Fruit fly (Drosophila melanogaster) whole organism, embryonic: ENCODE data around the gene AMPdeam.

Experiments
- Antp ChIP-seq: fragments of 200-800 bp; sonication (Bioruptor generic); optimal IDR thresholded peaks from 3 replicates; lab custom pipeline; 2016; ENCODE audit warnings: missing biosample characterization, missing genetic modification characterization
- Atf3 ChIP-seq: fragments of 200-800 bp; sonication (Bioruptor generic); optimal IDR thresholded peaks from 3 replicates; lab custom pipeline; 2016; ENCODE audit warnings: missing biosample characterization, missing genetic modification characterization
- Bteb2 ChIP-seq: fragments of 200-800 bp; sonication (Bioruptor generic); optimal IDR thresholded peaks from 2 replicates; lab custom pipeline; 2016; ENCODE audit warnings: missing biosample characterization, missing genetic modification characterization
- CG10274 ChIP-seq: fragments of 200-800 bp; sonication (Bioruptor generic); optimal IDR thresholded peaks from 3 replicates; lab custom pipeline; 2017; ENCODE audit warnings: missing biosample characterization, mild to moderate bottlenecking, missing genetic modification characterization
- CG10366 ChIP-seq: fragments of 200-800 bp; sonication (Bioruptor generic); IDR thresholded peaks from 2 replicates; pipeline ENCODE4 v1.3.6; 2022; ENCODE audit warnings: missing biosample characterization, missing genetic modification characterization
- CG12236 ChIP-seq: fragments of 200-800 bp; sonication (Bioruptor generic); optimal IDR thresholded peaks from 2 replicates; lab custom pipeline; 2016; ENCODE audit warnings: missing biosample characterization, missing genetic modification characterization
- CG12769 ChIP-seq: fragments of 200-800 bp; sonication (Bioruptor generic); optimal IDR thresholded peaks from 2 replicates; lab custom pipeline; 2019; ENCODE audit warnings: missing biosample characterization, mild to moderate bottlenecking, missing genetic modification characterization, moderate library complexity
- CG14710 ChIP-seq: fragments of 200-800 bp; sonication (Bioruptor generic); optimal IDR thresholded peaks from 3 replicates; lab custom pipeline; 2019; ENCODE audit warnings: missing biosample characterization, mild to moderate bottlenecking, missing genetic modification characterization, moderate library complexity
- CG15073 ChIP-seq: fragments of 200-800 bp; sonication (Bioruptor generic); optimal IDR thresholded peaks from 2 replicates; lab custom pipeline; 2016; ENCODE audit warnings: missing biosample characterization, missing genetic modification characterization
- CG15269 ChIP-seq: fragments of 200-800 bp; sonication (Bioruptor generic); optimal IDR thresholded peaks from 2 replicates; lab custom pipeline; 2018; ENCODE audit warnings: missing biosample characterization, mild to moderate bottlenecking, missing genetic modification characterization, moderate library complexity
- CG17328 ChIP-seq: fragments of 200-800 bp; sonication (Bioruptor generic); IDR thresholded peaks from 2 replicates; pipeline ENCODE4 v1.3.6; 2022; ENCODE audit warnings: missing biosample characterization, missing genetic modification characterization
- CG1832 ChIP-seq: fragments of 200-800 bp; sonication (Bioruptor generic); optimal IDR thresholded peaks from 2 replicates; lab custom pipeline; 2017; ENCODE audit warnings: missing biosample characterization, mild to moderate bottlenecking, missing genetic modification characterization, inconsistent platforms
- CG2120 ChIP-seq: fragments of 200-800 bp; sonication (Bioruptor generic); optimal IDR thresholded peaks from 3 replicates; lab custom pipeline; 2016; ENCODE audit warnings: missing biosample characterization, missing genetic modification characterization
- CG3163 ChIP-seq: fragments of 200-800 bp; sonication (Bioruptor generic); optimal IDR thresholded peaks from 3 replicates; lab custom pipeline; 2016; ENCODE audit warnings: missing biosample characterization, missing genetic modification characterization
- CG3995 ChIP-seq: fragments of 200-800 bp; sonication (Bioruptor generic); optimal IDR thresholded peaks from 3 replicates; lab custom pipeline; 2016; ENCODE audit warnings: missing biosample characterization, missing genetic modification characterization
- CG8089 ChIP-seq: fragments of 200-800 bp; sonication (Bioruptor generic); optimal IDR thresholded peaks from 3 replicates; lab custom pipeline; 2016; ENCODE audit warnings: missing biosample characterization, missing genetic modification characterization
- CHES-1-like ChIP-seq: fragments of 200-800 bp; sonication (Bioruptor generic); optimal IDR thresholded peaks from 2 replicates; lab custom pipeline; 2016; ENCODE audit warnings: missing biosample characterization, missing genetic modification characterization
- Fer1 ChIP-seq: fragments of 200-800 bp; sonication (Bioruptor generic); optimal IDR thresholded peaks from 2 replicates; lab custom pipeline; 2017; ENCODE audit warnings: missing biosample characterization, mild to moderate bottlenecking, missing genetic modification characterization
- Fer3 ChIP-seq: fragments of 200-800 bp; sonication (Bioruptor generic); optimal IDR thresholded peaks from 2 replicates; lab custom pipeline; 2018; ENCODE audit warnings: missing biosample characterization, mild to moderate bottlenecking, missing genetic modification characterization, moderate library complexity
- Gsc ChIP-seq: fragments of 200-800 bp; sonication (Bioruptor generic); IDR thresholded peaks from 2 replicates; pipeline ENCODE4 v1.3.6; 2022; ENCODE audit warnings: missing biosample characterization, missing genetic modification characterization
- Hey ChIP-seq: fragments of 200-800 bp; sonication (Bioruptor generic); optimal IDR thresholded peaks from 3 replicates; lab custom pipeline; 2018; ENCODE audit warnings: missing biosample characterization, mild to moderate bottlenecking, missing genetic modification characterization
- Hsf ChIP-seq: fragments of 200-800 bp; sonication (Bioruptor generic); optimal IDR thresholded peaks from 3 replicates; lab custom pipeline; 2016; ENCODE audit warnings: missing biosample characterization, missing genetic modification characterization
- MBD-R2 ChIP-seq: fragments of 200-800 bp; sonication (Bioruptor generic); IDR thresholded peaks from 2 replicates; pipeline ENCODE4 v1.3.6; 2022; ENCODE audit warnings: missing biosample characterization, missing genetic modification characterization
- MTF-1 ChIP-seq: fragments of 200-800 bp; sonication (Bioruptor generic); optimal IDR thresholded peaks from 2 replicates; lab custom pipeline; 2018; ENCODE audit warnings: missing biosample characterization, mild to moderate bottlenecking, missing genetic modification characterization, borderline replicate concordance
- NFAT ChIP-seq: fragments of 200-800 bp; sonication (Bioruptor generic); IDR thresholded peaks from 2 replicates; pipeline ENCODE4 v1.3.6; 2022; ENCODE audit warnings: missing biosample characterization, missing genetic modification characterization
- Pdp1 ChIP-seq, 2 experiments: fragments of 200-800 bp; sonication (Bioruptor generic); optimal IDR thresholded peaks; 3 replicates each; lab custom pipeline; 2016; ENCODE audit warnings: missing biosample characterization in 2 of 2, missing genetic modification characterization in 2 of 2, mild to moderate bottlenecking in 1 of 2, moderate library complexity in 1 of 2
- Rfx ChIP-seq: fragments of 200-800 bp; sonication (Bioruptor generic); IDR thresholded peaks from 2 replicates; pipeline ENCODE4 v1.3.6; 2022; ENCODE audit warnings: missing biosample characterization, missing genetic modification characterization
- Sox102F ChIP-seq: fragments of 200-800 bp; sonication (Bioruptor generic); optimal IDR thresholded peaks from 2 replicates; lab custom pipeline; 2018; ENCODE audit warnings: missing biosample characterization, mild to moderate bottlenecking, missing genetic modification characterization, moderate library complexity
- Tbp ChIP-seq: fragments of >200 bp; optimal IDR thresholded peaks from 2 replicates; lab custom pipeline; 2018; ENCODE audit warnings: missing biosample characterization, missing genetic modification characterization
- Xrp1 ChIP-seq: fragments of 200-800 bp; sonication (Bioruptor generic); IDR thresholded peaks from 2 replicates; pipeline ENCODE4 v1.3.6; 2022; ENCODE audit warnings: missing biosample characterization, missing genetic modification characterization
- bigmax ChIP-seq: fragments of 200-800 bp; sonication (Bioruptor generic); optimal IDR thresholded peaks from 2 replicates; lab custom pipeline; 2018; ENCODE audit warnings: missing biosample characterization, mild to moderate bottlenecking, missing genetic modification characterization
- br ChIP-seq: fragments of >200 bp; optimal IDR thresholded peaks from 2 replicates; lab custom pipeline; 2017
- cad ChIP-seq: fragments of >200 bp; optimal IDR thresholded peaks from 2 replicates; lab custom pipeline; 2017; ENCODE audit warnings: missing biosample characterization, missing genetic modification characterization
- chif ChIP-seq, 2 experiments: fragments of 200-800 bp; sonication (Bioruptor generic); optimal IDR thresholded peaks; 3 replicates each; lab custom pipeline; 2016; ENCODE audit warnings: missing biosample characterization in 2 of 2, missing genetic modification characterization in 2 of 2
- corto ChIP-seq: fragments of 200-800 bp; sonication (Bioruptor generic); optimal IDR thresholded peaks from 2 replicates; lab custom pipeline; 2016; ENCODE audit warnings: missing biosample characterization, mild to moderate bottlenecking, missing genetic modification characterization, moderate library complexity
- crp ChIP-seq, 2 experiments: fragments of 200-800 bp; sonication (Bioruptor generic); optimal IDR thresholded peaks; 2 replicates in 1 of 2; 3 replicates in 1 of 2; lab custom pipeline; 2017; ENCODE audit warnings: missing biosample characterization in 2 of 2, missing genetic modification characterization in 2 of 2, mild to moderate bottlenecking in 1 of 2, moderate library complexity in 1 of 2
- dpn ChIP-seq, 2 experiments: fragments of 200-800 bp; sonication (Bioruptor generic); optimal IDR thresholded peaks; 3 replicates each; lab custom pipeline; 2016; ENCODE audit warnings: missing biosample characterization in 2 of 2, missing genetic modification characterization in 2 of 2
- eve ChIP-seq, 2 experiments: fragments of >200 bp; optimal IDR thresholded peaks; 2 replicates each; lab custom pipeline; 2017; ENCODE audit warnings: missing biosample characterization in 2 of 2, missing genetic modification characterization in 2 of 2
- exex ChIP-seq: fragments of 200-800 bp; sonication (Bioruptor generic); optimal IDR thresholded peaks from 4 replicates; lab custom pipeline; 2018; ENCODE audit warnings: missing biosample characterization, mild to moderate bottlenecking, missing genetic modification characterization, moderate library complexity
- gcm2 ChIP-seq: fragments of 200-800 bp; sonication (Bioruptor generic); optimal IDR thresholded peaks from 2 replicates; lab custom pipeline; 2016; ENCODE audit warnings: missing biosample characterization, missing genetic modification characterization
- hkb ChIP-seq, 2 experiments: fragments of 200-800 bp in 1 of 2; fragments of >200 bp in 1 of 2; sonication (Bioruptor generic) in 1 of 2; IDR thresholded peaks in 1 of 2; optimal IDR thresholded peaks in 1 of 2; 2 replicates each; pipeline versions ENCODE4 v1.3.6 to Lab custom; 2017 to 2022; ENCODE audit warnings: missing biosample characterization in 1 of 2, missing genetic modification characterization in 1 of 2
- kay ChIP-seq: fragments of 200-800 bp; sonication (Bioruptor generic); optimal IDR thresholded peaks from 2 replicates; lab custom pipeline; 2016; ENCODE audit warnings: missing biosample characterization, missing genetic modification characterization
- ken ChIP-seq: fragments of 200-800 bp; sonication (Bioruptor generic); IDR thresholded peaks from 3 replicates; pipeline ENCODE4 v1.3.6; 2022; ENCODE audit warnings: missing biosample characterization, missing genetic modification characterization
- pros ChIP-seq: fragments of 200-800 bp; sonication (Bioruptor generic); optimal IDR thresholded peaks from 3 replicates; lab custom pipeline; 2019; ENCODE audit warnings: missing biosample characterization, mild to moderate bottlenecking, missing genetic modification characterization, moderate library complexity
- pzg ChIP-seq: fragments of 200-800 bp; sonication (Bioruptor generic); optimal IDR thresholded peaks from 3 replicates; lab custom pipeline; 2018; ENCODE audit warnings: missing biosample characterization, mild to moderate bottlenecking, missing genetic modification characterization, moderate library complexity
- stc ChIP-seq: fragments of 200-800 bp; sonication (Bioruptor generic); IDR thresholded peaks from 2 replicates; pipeline ENCODE4 v1.3.6; 2022; ENCODE audit warnings: missing biosample characterization, missing genetic modification characterization
- sug ChIP-seq: fragments of 200-800 bp; optimal IDR thresholded peaks from 2 replicates; lab custom pipeline; 2019; ENCODE audit warnings: missing biosample characterization, mild to moderate bottlenecking, missing genetic modification characterization, moderate library complexity
- toy ChIP-seq: fragments of 200-800 bp; sonication (Bioruptor generic); IDR thresholded peaks from 2 replicates; pipeline ENCODE4 v1.3.6; 2022; ENCODE audit warnings: missing biosample characterization, missing genetic modification characterization
- trh ChIP-seq: fragments of 200-800 bp; sonication (Bioruptor generic); optimal IDR thresholded peaks from 2 replicates; lab custom pipeline; 2016; ENCODE audit warnings: missing biosample characterization, missing genetic modification characterization
- z ChIP-seq: fragments of 200-800 bp; sonication (Bioruptor generic); IDR thresholded peaks from 3 replicates; pipeline ENCODE4 v1.3.6; 2022; ENCODE audit warnings: missing biosample characterization, missing genetic modification characterization
- zf30C ChIP-seq: fragments of 200-800 bp; sonication (Bioruptor generic); optimal IDR thresholded peaks from 3 replicates; lab custom pipeline; 2018; ENCODE audit warnings: missing biosample characterization, mild to moderate bottlenecking, missing genetic modification characterization

AMPdeam gene

dm6 chrX:13890903-13891449 lies 45.3 kb upstream of the AMPdeam start (continued):
- peak in 1 of 2 experiments; percentile 42 for TF ChIP-seq crp (GFP tag; optimal IDR thresholded peaks at IDR 0.05; lab: Kevin White, UChicago)
- TF ChIP-seq pzg (GFP tag; lab: Kevin White, UChicago), result no peak
- TF ChIP-seq Rfx (GFP tag; lab: Robert Waterston, UW), result peak; percentile 95
- TF ChIP-seq sug (tag; lab: Kevin White, UChicago), result peak; percentile 54
- TF ChIP-seq Fer3 (tag; lab: Kevin White, UChicago), result peak; percentile 92
- no peak for TF ChIP-seq bigmax
- peak; percentile 85 for TF ChIP-seq CG10366
- TF ChIP-seq dpn (GFP tag; optimal IDR thresholded peaks at IDR 0.05; lab: Kevin White, UChicago), result peak; percentile 83 to 87
- no peak for TF ChIP-seq z (GFP tag; lab: Robert Waterston, UW)
- TF ChIP-seq corto (GFP tag; lab: Kevin White, UChicago), result peak; percentile 50
- TF ChIP-seq Pdp1 (GFP tag; optimal IDR thresholded peaks at IDR 0.05; lab: Kevin White, UChicago), result peak; percentile 73 to 91
- TF ChIP-seq toy (GFP tag; lab: Robert Waterston, UW), result peak; percentile 63; the same call in 1 of the 2 replicates
- TF ChIP-seq Tbp, result no peak
- no peak for TF ChIP-seq hkb (optimal IDR thresholded peaks at IDR 0.05; lab: Kevin White, UChicago)
- TF ChIP-seq hkb (GFP tag; IDR thresholded peaks at IDR 0.05; lab: Robert Waterston, UW), result peak; percentile 84
- TF ChIP-seq Xrp1 (GFP tag; lab: Robert Waterston, UW), result peak; percentile 85
- peak; percentile 17 for TF ChIP-seq CG12236 (GFP tag; lab: Kevin White, UChicago)
- peak; percentile 94 for TF ChIP-seq CG2120 (GFP tag; lab: Kevin White, UChicago)
- TF ChIP-seq CG10274, result peak; percentile 81
- peak in 1 of 2 experiments; percentile 87 for TF ChIP-seq eve (GFP tag; optimal IDR thresholded peaks at IDR 0.05; lab: Kevin White, UChicago)
- TF ChIP-seq CG15269 (tag; lab: Kevin White, UChicago), result peak; percentile 94
- TF ChIP-seq chif (GFP tag; optimal IDR thresholded peaks at IDR 0.05; lab: Kevin White, UChicago), result peak; percentile 46 to 71
- peak; percentile 39 for TF ChIP-seq CG8089 (GFP tag; lab: Kevin White, UChicago)
- TF ChIP-seq gcm2, result peak; percentile 66
- peak; percentile 65 for TF ChIP-seq Gsc
- peak; percentile 64 for TF ChIP-seq MBD-R2 (GFP tag; lab: Robert Waterston, UW)
- peak; percentile 85 for TF ChIP-seq ken (GFP tag; lab: Robert Waterston, UW)
- TF ChIP-seq Antp (GFP tag; lab: Kevin White, UChicago), result peak; percentile 66
- peak; percentile 75 for TF ChIP-seq CG14710 (tag; lab: Kevin White, UChicago)
- peak; percentile 51 for TF ChIP-seq CHES-1-like (GFP tag; lab: Kevin White, UChicago)
- peak; percentile 83 for TF ChIP-seq stc (GFP tag; lab: Robert Waterston, UW)
- TF ChIP-seq CG3163 (GFP tag; lab: Kevin White, UChicago), result peak; percentile 42
- peak; percentile 76 for TF ChIP-seq CG17328 (GFP tag; lab: Robert Waterston, UW)
- peak; percentile 58 for TF ChIP-seq exex
- TF ChIP-seq Hey, result no peak
- TF ChIP-seq trh (GFP tag; lab: Kevin White, UChicago), result peak; percentile 75
- TF ChIP-seq Atf3 (GFP tag; lab: Kevin White, UChicago), result peak; percentile 7
- TF ChIP-seq CG12769, result peak; percentile 82
- no peak for TF ChIP-seq cad (GFP tag; lab: Kevin White, UChicago)
- no peak for TF ChIP-seq CG1832
- TF ChIP-seq br, result no peak
- TF ChIP-seq Sox102F (GFP tag; lab: Kevin White, UChicago), result peak; percentile 90
- peak; percentile 26 for TF ChIP-seq MTF-1 (GFP tag; lab: Kevin White, UChicago)
- peak; percentile 62 for TF ChIP-seq Bteb2 (GFP tag; lab: Kevin White, UChicago)
- TF ChIP-seq kay, result peak; percentile 57
- peak; percentile 83 for TF ChIP-seq NFAT (GFP tag; lab: Robert Waterston, UW)
- no peak for TF ChIP-seq Fer1 (GFP tag; lab: Kevin White, UChicago)
- TF ChIP-seq CG3995 (GFP tag; lab: Kevin White, UChicago), result peak; percentile 38
- TF ChIP-seq zf30C (GFP tag; lab: Kevin White, UChicago), result no peak
- TF ChIP-seq CG15073 (GFP tag; lab: Kevin White, UChicago), result no peak
- peak; percentile 81 for TF ChIP-seq Hsf
- TF ChIP-seq pros (GFP tag; lab: Kevin White, UChicago), result no peak
